Worm (Caenorhabditis elegans) whole organism, young adult: Measurements from ENCODE around the gene Y54G2A.10.

Experiments used
- B0035.1 ChIP-seq: sonication (generic microtip); optimal IDR thresholded peaks from 2 replicates; lab custom pipeline; 2016; ENCODE audit warnings: missing genetic modification characterization, mild to moderate bottlenecking, missing compliant biosample characterization, missing genotype, missing genetic modification reagents
- C06A6.2 ChIP-seq: fragments of 200-800 bp; sonication (Bioruptor generic); conservative IDR thresholded peaks from 2 replicates; pipeline ENCODE4 v1.3.6; 2022; ENCODE audit warnings: missing genetic modification characterization, missing compliant biosample characterization
- F10E7.11 ChIP-seq: sonication (generic microtip); optimal IDR thresholded peaks from 2 replicates; lab custom pipeline; 2017; ENCODE audit warnings: mild to moderate bottlenecking, missing genetic modification characterization, moderate library complexity, missing compliant biosample characterization
- F23B12.7 ChIP-seq: sonication (generic microtip); optimal IDR thresholded peaks from 2 replicates; lab custom pipeline; 2017; ENCODE audit warnings: missing genetic modification characterization, mild to moderate bottlenecking, missing compliant biosample characterization, antibody characterized with exemption, moderate library complexity; ENCODE audit not compliant: insufficient read depth
- F33H1.4 ChIP-seq: fragments of 200-800 bp; sonication (Bioruptor generic); IDR thresholded peaks from 2 replicates; pipeline ENCODE4 v1.3.6; 2022; ENCODE audit warnings: missing genetic modification reagents, missing genetic modification characterization, missing compliant biosample characterization
- F55B11.4 ChIP-seq: sonication (generic microtip); optimal IDR thresholded peaks from 2 replicates; lab custom pipeline; 2016; ENCODE audit warnings: missing compliant biosample characterization, missing genetic modification characterization, borderline replicate concordance; ENCODE audit not compliant: insufficient read depth
- K12H6.12 ChIP-seq: fragments of 200-800 bp; sonication (Bioruptor generic); optimal IDR thresholded peaks from 2 replicates; lab custom pipeline; 2018; ENCODE audit warnings: mild to moderate bottlenecking, missing genetic modification characterization, missing compliant biosample characterization
- T07F8.4 ChIP-seq: sonication (generic microtip); optimal IDR thresholded peaks from 2 replicates; lab custom pipeline; 2016; ENCODE audit warnings: mild to moderate bottlenecking, missing genetic modification characterization, moderate library complexity, missing compliant biosample characterization
- Y56A3A.18 ChIP-seq: fragments of 200-800 bp; sonication (Bioruptor generic); IDR thresholded peaks from 2 replicates; pipeline ENCODE4 v1.3.6; 2022; ENCODE audit warnings: missing genetic modification reagents, missing genetic modification characterization, missing compliant biosample characterization
- ZK185.1 ChIP-seq: sonication (generic microtip); optimal IDR thresholded peaks from 2 replicates; lab custom pipeline; 2016; ENCODE audit warnings: mild to moderate bottlenecking, missing genetic modification characterization, missing compliant biosample characterization; ENCODE audit not compliant: poor library complexity, severe bottlenecking
- aptf-2 ChIP-seq: fragments of 200-800 bp; sonication (Bioruptor generic); conservative IDR thresholded peaks from 2 replicates; pipeline ENCODE4 v1.3.6; 2022; ENCODE audit warnings: missing genetic modification reagents, missing genetic modification characterization, missing compliant biosample characterization
- aptf-3 ChIP-seq: fragments of 200-800 bp; sonication (Bioruptor generic); IDR thresholded peaks from 2 replicates; pipeline ENCODE4 v1.3.6; 2022; ENCODE audit warnings: missing genetic modification characterization, missing compliant biosample characterization
- attf-6 ChIP-seq: fragments of 200-800 bp; sonication (Bioruptor generic); IDR thresholded peaks from 2 replicates; pipeline ENCODE4 v1.3.6; 2022; ENCODE audit warnings: missing genetic modification reagents, missing genetic modification characterization, missing compliant biosample characterization
- bed-2 ChIP-seq: fragments of 200-800 bp; sonication (Bioruptor generic); IDR thresholded peaks from 2 replicates; pipeline ENCODE4 v1.3.6; 2022; ENCODE audit warnings: missing genetic modification reagents, missing genetic modification characterization, missing compliant biosample characterization
- ccch-3 ChIP-seq: fragments of 200-800 bp; sonication (Bioruptor generic); optimal IDR thresholded peaks from 2 replicates; lab custom pipeline; 2018; ENCODE audit warnings: mild to moderate bottlenecking, missing genetic modification characterization, missing compliant biosample characterization
- cebp-2 ChIP-seq: fragments of 200-800 bp; sonication (Bioruptor generic); IDR thresholded peaks from 2 replicates; pipeline ENCODE4 v1.3.6; 2022; ENCODE audit warnings: missing genetic modification characterization, missing compliant biosample characterization
- ceh-79 ChIP-seq: sonication (generic microtip); optimal IDR thresholded peaks from 2 replicates; lab custom pipeline; 2017; ENCODE audit warnings: mild to moderate bottlenecking, missing genetic modification characterization, missing compliant biosample characterization
- die-1 ChIP-seq: sonication (generic microtip); optimal IDR thresholded peaks from 2 replicates; lab custom pipeline; 2016; ENCODE audit warnings: missing genotype, mild to moderate bottlenecking, missing genetic modification characterization, missing compliant biosample characterization
- egl-18 ChIP-seq: fragments of 200-800 bp; sonication (Bioruptor generic); IDR thresholded peaks from 2 replicates; pipeline ENCODE4 v1.3.6; 2022; ENCODE audit warnings: missing genetic modification reagents, missing genetic modification characterization, missing compliant biosample characterization
- him-1 ChIP-seq: sonication (generic microtip); optimal IDR thresholded peaks from 2 replicates; lab custom pipeline; 2016; ENCODE audit warnings: missing genotype, missing genetic modification reagents, missing genetic modification characterization, missing compliant biosample characterization
- let-607 ChIP-seq, 2 experiments: fragments of 200-800 bp in 1 of 2; sonication (Bioruptor generic) in 1 of 2; sonication (generic microtip) in 1 of 2; optimal IDR thresholded peaks; 2 replicates each; lab custom pipeline; 2016 to 2018; ENCODE audit warnings: mild to moderate bottlenecking in 2 of 2, missing compliant biosample characterization in 2 of 2, missing genetic modification characterization in 2 of 2, moderate library complexity in 2 of 2, missing genotype in 1 of 2
- lin-35 ChIP-seq, 3 experiments: fragments of 150-350 bp in 2 of 3; sonication (generic microtip) in 1 of 3; optimal IDR thresholded peaks; 2 replicates each; lab custom pipeline; 2014 to 2018; ENCODE audit warnings: missing biosample characterization in 3 of 3, missing genetic modification characterization in 3 of 3, missing genetic modification reagents in 3 of 3
- madf-10 ChIP-seq: sonication (generic microtip); optimal IDR thresholded peaks from 2 replicates; lab custom pipeline; 2016; ENCODE audit warnings: mild to moderate bottlenecking, missing genetic modification characterization, missing compliant biosample characterization
- mcd-1 ChIP-seq: fragments of 200-800 bp; sonication (Bioruptor generic); IDR thresholded peaks from 2 replicates; pipeline ENCODE4 v1.3.6; 2022; ENCODE audit warnings: missing genetic modification reagents, missing genetic modification characterization, missing compliant biosample characterization
- mes-4 ChIP-seq: sonication (generic microtip); optimal IDR thresholded peaks from 2 replicates; lab custom pipeline; 2016; ENCODE audit warnings: missing genotype, missing genetic modification characterization, missing compliant biosample characterization
- nfya-1 ChIP-seq: sonication (generic microtip); optimal IDR thresholded peaks from 2 replicates; lab custom pipeline; 2017; ENCODE audit warnings: antibody characterized with exemption, missing compliant biosample characterization, missing genetic modification characterization, borderline replicate concordance; ENCODE audit not compliant: insufficient read depth
- nfya-2 ChIP-seq: fragments of 200-800 bp; sonication (Bioruptor generic); IDR thresholded peaks from 2 replicates; pipeline ENCODE4 v1.3.6; 2022; ENCODE audit warnings: missing genetic modification reagents, missing genetic modification characterization, missing compliant biosample characterization
- nhr-120 ChIP-seq: fragments of 200-800 bp; sonication (Bioruptor generic); IDR thresholded peaks from 2 replicates; pipeline ENCODE4 v1.3.6; 2022; ENCODE audit warnings: missing genetic modification characterization, missing compliant biosample characterization
- nhr-27 ChIP-seq: fragments of 200-800 bp; sonication (Bioruptor generic); optimal IDR thresholded peaks from 2 replicates; lab custom pipeline; 2018; ENCODE audit warnings: mild to moderate bottlenecking, missing genetic modification characterization, moderate library complexity, missing compliant biosample characterization
- pha-4 ChIP-seq: fragments of 150-350 bp; sonication (generic microtip); optimal IDR thresholded peaks from 2 replicates; lab custom pipeline; 2014; ENCODE audit warnings: missing biosample characterization, missing genetic modification reagents, missing genetic modification characterization
- rcor-1 ChIP-seq: fragments of 200-800 bp; sonication (Bioruptor generic); IDR thresholded peaks from 2 replicates; pipeline ENCODE4 v1.3.6; 2022; ENCODE audit warnings: missing genetic modification reagents, missing genetic modification characterization, missing compliant biosample characterization
- repo-1 ChIP-seq: sonication (generic microtip); optimal IDR thresholded peaks from 2 replicates; lab custom pipeline; 2017; ENCODE audit warnings: mild to moderate bottlenecking, missing genetic modification characterization, missing compliant biosample characterization
- sdz-38 ChIP-seq: sonication (generic microtip); optimal IDR thresholded peaks from 2 replicates; lab custom pipeline; 2016; ENCODE audit warnings: missing genotype, missing genetic modification characterization, missing compliant biosample characterization
- sea-2 ChIP-seq: fragments of 200-800 bp; sonication (Bioruptor generic); IDR thresholded peaks from 2 replicates; pipeline ENCODE4 v1.3.6; 2022; ENCODE audit warnings: missing genetic modification characterization, missing compliant biosample characterization
- snpc-1.1 ChIP-seq: sonication (generic microtip); optimal IDR thresholded peaks from 2 replicates; lab custom pipeline; 2017; ENCODE audit warnings: missing genetic modification characterization, mild to moderate bottlenecking, missing compliant biosample characterization, antibody characterized with exemption, moderate library complexity, missing genotype, missing genetic modification reagents; ENCODE audit not compliant: insufficient read depth
- snpc-4 ChIP-seq, 5 experiments: fragments of 150-350 bp in 1 of 5; sonication (generic microtip) in 4 of 5; optimal IDR thresholded peaks; 2 replicates each; lab custom pipeline; 2014 to 2018; ENCODE audit warnings: missing genetic modification characterization in 5 of 5, missing biosample characterization in 3 of 5, antibody characterized with exemption in 2 of 5, mild to moderate bottlenecking in 2 of 5, missing compliant biosample characterization in 2 of 5, missing genotype in 2 of 5, moderate library complexity in 2 of 5, missing genetic modification reagents in 1 of 5
- sptf-2 ChIP-seq: fragments of 200-800 bp; sonication (Bioruptor generic); optimal IDR thresholded peaks from 2 replicates; lab custom pipeline; 2018; ENCODE audit warnings: mild to moderate bottlenecking, missing genetic modification characterization, missing compliant biosample characterization
- tbx-9 ChIP-seq: sonication (generic microtip); optimal IDR thresholded peaks from 2 replicates; lab custom pipeline; 2016; ENCODE audit warnings: borderline replicate concordance, missing genetic modification characterization, inconsistent platforms, missing compliant biosample characterization
- unc-130 ChIP-seq: sonication (generic microtip); optimal IDR thresholded peaks from 2 replicates; lab custom pipeline; 2016; ENCODE audit warnings: missing genetic modification reagents, missing genetic modification characterization, missing compliant biosample characterization
- xnd-1 ChIP-seq: sonication (generic microtip); optimal IDR thresholded peaks from 2 replicates; lab custom pipeline; 2016; ENCODE audit warnings: missing genotype, missing genetic modification reagents, missing genetic modification characterization, missing compliant biosample characterization
- zfh-2 ChIP-seq: fragments of 200-800 bp; sonication (Bioruptor generic); conservative IDR thresholded peaks from 2 replicates; pipeline ENCODE4 v1.3.6; 2022; ENCODE audit warnings: missing genetic modification reagents, missing genetic modification characterization, missing compliant biosample characterization
- ztf-18 ChIP-seq: sonication (generic microtip); optimal IDR thresholded peaks from 2 replicates; lab custom pipeline; 2016; ENCODE audit warnings: missing genotype, mild to moderate bottlenecking, missing genetic modification characterization, missing compliant biosample characterization
- ztf-22 ChIP-seq: fragments of 200-800 bp; sonication (Bioruptor generic); optimal IDR thresholded peaks from 2 replicates; lab custom pipeline; 2018; ENCODE audit warnings: mild to moderate bottlenecking, missing genetic modification characterization, moderate library complexity, missing compliant biosample characterization
- ztf-26 ChIP-seq: sonication (generic microtip); optimal IDR thresholded peaks from 2 replicates; lab custom pipeline; 2017; ENCODE audit warnings: missing genetic modification characterization, missing compliant biosample characterization

Gene Y54G2A.10

ce11 chrIV:2770835-2771234, 28.7 kb upstream of the Y54G2A.10 start (continued):
- TF ChIP-seq xnd-1 (tag; lab: Kevin White, UChicago) (no peak), lin-35 (GFP tag; optimal IDR thresholded peaks at IDR 0.05; lab: Kevin White, UChicago) (no peak), egl-18 (GFP tag; lab: Robert Waterston, UW) (no peak), C06A6.2 (no peak), zfh-2 (GFP tag; lab: Robert Waterston, UW) (peak; percentile 78), T07F8.4 (tag; lab: Kevin White, UChicago) (no peak), ceh-79 (tag; lab: Kevin White, UChicago) (peak; percentile 51), nfya-1 (tag; lab: Kevin White, UChicago) (no peak), F23B12.7 (tag; lab: Kevin White, UChicago) (no peak), rcor-1 (GFP tag; lab: Robert Waterston, UW) (no peak), B0035.1 (tag; lab: Kevin White, UChicago) (no peak), F55B11.4 (no peak), sdz-38 (tag; lab: Kevin White, UChicago) (no peak), die-1 (tag; lab: Kevin White, UChicago) (no peak), nhr-120 (GFP tag; lab: Robert Waterston, UW) (0 out of 2 replicates have a peak, but pooled peaks have one; percentile 27), let-607 (tag; optimal IDR thresholded peaks at IDR 0.05; lab: Kevin White, UChicago) (no peak), aptf-3 (GFP tag; lab: Robert Waterston, UW) (no peak), tbx-9 (tag; lab: Kevin White, UChicago) (no peak), nfya-2 (GFP tag; lab: Robert Waterston, UW) (no peak), F33H1.4 (no peak), Y56A3A.18 (GFP tag; lab: Robert Waterston, UW) (no peak), repo-1 (tag; lab: Kevin White, UChicago) (no peak), cebp-2 (GFP tag; lab: Robert Waterston, UW) (0 out of 2 replicates have a peak, but pooled peaks have one; percentile 59), mes-4 (no peak), snpc-4 (GFP tag; optimal IDR thresholded peaks at IDR 0.05; lab: Kevin White, UChicago) (no peak), snpc-4 (tag; optimal IDR thresholded peaks at IDR 0.05; lab: Kevin White, UChicago) (no peak), bed-2 (GFP tag; lab: Robert Waterston, UW) (no peak), ccch-3 (GFP tag; lab: Kevin White, UChicago) (no peak), pha-4 (tag; lab: Kevin White, UChicago) (no peak), ZK185.1 (no peak), unc-130 (no peak)
- TF ChIP-seq, all 124 proteins: peak for 8

- no peak for TF ChIP-seq ztf-18 (tag; lab: Kevin White, UChicago)
- TF ChIP-seq sptf-2 (GFP tag; lab: Kevin White, UChicago), result no peak
- no peak for TF ChIP-seq ztf-26 (tag; lab: Kevin White, UChicago)
- no peak for TF ChIP-seq mcd-1
- no peak for TF ChIP-seq attf-6 (GFP tag; lab: Robert Waterston, UW)
- TF ChIP-seq F33H1.4, result no peak
These were observed 27.8 kb upstream of the Y54G2A.10 start, which contains the start of gene Y54G2A.11 for ce11 chrIV:2771692-2772091. TSS of gene Y54G2A.11 (minus strand) at chrIV:2771792.

ce11 chrIV:2772209-2772851, 27.2 kb upstream of the Y54G2A.10 start:
- no peak for TF ChIP-seq ztf-22
- no peak for TF ChIP-seq madf-10
- no peak for TF ChIP-seq K12H6.12 (tag; lab: Kevin White, UChicago)
- TF ChIP-seq F10E7.11 (tag; lab: Kevin White, UChicago), result no peak
- no peak for TF ChIP-seq nhr-27 (tag; lab: Kevin White, UChicago)
- no peak for TF ChIP-seq snpc-1.1 (tag; lab: Kevin White, UChicago)
- TF ChIP-seq cebp-2 (GFP tag; lab: Robert Waterston, UW), result no peak
- no peak for TF ChIP-seq attf-6 (GFP tag; lab: Robert Waterston, UW)
- no peak for TF ChIP-seq sea-2 (GFP tag; lab: Robert Waterston, UW)
- no peak for TF ChIP-seq him-1 (tag; lab: Kevin White, UChicago)
- TF ChIP-seq ztf-18 (tag; lab: Kevin White, UChicago), result no peak
- TF ChIP-seq aptf-2 (GFP tag; lab: Robert Waterston, UW), result no peak
- TF ChIP-seq mes-4, result no peak
